Worm (Caenorhabditis elegans) whole organism, L4 larva: ENCODE measurements around the gene C26F1.3.

Experiments
- ZK546.5 ChIP-seq, 2 experiments: sonication (generic microtip); optimal IDR thresholded peaks; 2 replicates each; lab custom pipeline; 2017; ENCODE audit warnings: missing biosample characterization in 2 of 2, missing genetic modification characterization in 2 of 2
- ama-1 ChIP-seq: fragments of 150-350 bp; optimal IDR thresholded peaks from 2 replicates; lab custom pipeline; 2014; ENCODE audit warnings: inconsistent platforms, mixed read lengths
- ceh-20 ChIP-seq: fragments of 200-800 bp; sonication (Bioruptor generic); IDR thresholded peaks from 2 replicates; pipeline ENCODE4 v1.3.6; 2022; ENCODE audit warnings: missing genetic modification reagents, missing genetic modification characterization, missing compliant biosample characterization
- ceh-28 ChIP-seq: fragments of 150-350 bp; optimal IDR thresholded peaks from 2 replicates; lab custom pipeline; 2014; ENCODE audit warnings: missing biosample characterization, missing genetic modification reagents, missing genetic modification characterization
- ceh-82 ChIP-seq: sonication (generic microtip); optimal IDR thresholded peaks from 2 replicates; lab custom pipeline; 2017; ENCODE audit warnings: missing biosample characterization, missing genetic modification characterization
- ctbp-1 ChIP-seq: fragments of 200-800 bp; sonication (Bioruptor generic); IDR thresholded peaks from 2 replicates; pipeline ENCODE4 v1.3.6; 2022; ENCODE audit warnings: missing genetic modification reagents, missing genetic modification characterization, missing compliant biosample characterization
- dmd-6 ChIP-seq: fragments of 200-800 bp; sonication (Bioruptor generic); IDR thresholded peaks from 2 replicates; pipeline ENCODE4 v1.3.6; 2022; ENCODE audit warnings: missing genetic modification reagents, missing genetic modification characterization, missing compliant biosample characterization
- hlh-11 ChIP-seq: fragments of 200-800 bp; sonication (Bioruptor generic); optimal IDR thresholded peaks from 2 replicates; lab custom pipeline; 2018; ENCODE audit warnings: mild to moderate bottlenecking, missing genetic modification characterization, missing compliant biosample characterization
- lin-15B ChIP-seq: fragments of 150-350 bp; sonication (generic microtip); optimal IDR thresholded peaks from 3 replicates; lab custom pipeline; 2014; ENCODE audit warnings: missing biosample characterization, missing genetic modification characterization
- nhr-48 ChIP-seq: sonication (generic microtip); optimal IDR thresholded peaks from 2 replicates; lab custom pipeline; 2016; ENCODE audit warnings: mild to moderate bottlenecking, missing genetic modification characterization, missing compliant biosample characterization
- set-16 ChIP-seq: fragments of 200-800 bp; sonication (Bioruptor generic); IDR thresholded peaks from 2 replicates; pipeline ENCODE4 v1.3.6; 2022; ENCODE audit warnings: missing genetic modification reagents, missing genetic modification characterization, missing compliant biosample characterization
- spr-1 ChIP-seq: sonication (generic microtip); optimal IDR thresholded peaks from 2 replicates; lab custom pipeline; 2016; ENCODE audit warnings: mild to moderate bottlenecking, missing genetic modification characterization, missing compliant biosample characterization
- spr-3 ChIP-seq: fragments of 200-800 bp; sonication (Bioruptor generic); optimal IDR thresholded peaks from 2 replicates; lab custom pipeline; 2018; ENCODE audit warnings: mild to moderate bottlenecking, missing genetic modification characterization, missing compliant biosample characterization
- tra-1 ChIP-seq: fragments of 200-800 bp; sonication (Bioruptor generic); IDR thresholded peaks from 2 replicates; pipeline ENCODE4 v1.3.6; 2022; ENCODE audit warnings: missing genetic modification reagents, missing genetic modification characterization, missing compliant biosample characterization

DNA sequence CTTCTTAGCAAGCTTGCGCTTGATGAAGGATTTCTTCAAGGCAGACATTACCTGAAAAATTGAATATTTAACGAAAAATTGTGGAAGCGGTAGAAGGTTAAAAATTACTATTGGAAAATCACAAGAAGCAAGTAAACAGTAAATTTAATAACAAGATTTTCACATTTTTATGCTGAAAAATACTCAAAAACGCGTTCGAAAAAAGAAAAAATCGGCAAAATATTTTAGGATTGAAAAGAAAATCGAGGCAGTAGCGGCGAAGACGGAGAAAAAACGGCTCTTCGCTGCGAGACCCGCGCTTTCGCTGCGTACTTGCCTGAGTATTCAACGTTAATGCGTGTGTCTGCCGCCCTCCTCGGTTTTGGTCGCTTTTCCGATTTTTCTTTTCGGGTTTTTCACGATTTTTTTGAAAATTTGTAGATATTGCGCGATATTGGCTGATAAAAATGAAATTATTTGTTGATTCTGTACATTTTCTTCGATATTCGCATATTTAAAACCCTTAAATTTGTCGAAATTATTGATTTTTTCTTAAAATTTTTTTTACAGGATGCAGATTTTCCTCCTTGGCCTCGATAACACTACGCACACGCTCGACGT is 971 bp upstream of the C26F1.3 start, which contains the start of the genes rpl-39 and rps-30:
- TF ChIP-seq spr-3: no peak
- peak; percentile 40 for TF ChIP-seq ama-1 (lab: Kevin White, UChicago)
- TF ChIP-seq set-16: peak; percentile 35; the same call in 1 of the 2 replicates
- peak; percentile 79 for TF ChIP-seq dmd-6 (GFP tag; lab: Robert Waterston, UW)
- TF ChIP-seq ceh-20: peak; percentile 80
- TF ChIP-seq ZK546.5 (tag; optimal IDR thresholded peaks at IDR 0.05; lab: Kevin White, UChicago): no peak
- TF ChIP-seq spr-1 (tag; lab: Kevin White, UChicago): peak; percentile 69
- TF ChIP-seq ceh-82 (tag; lab: Kevin White, UChicago): no peak
- peak; percentile 83 for TF ChIP-seq hlh-11 (tag; lab: Kevin White, UChicago)
- TF ChIP-seq nhr-48 (tag; lab: Kevin White, UChicago): peak; percentile 16
- no peak for TF ChIP-seq ceh-28 (tag; lab: Kevin White, UChicago)
- TF ChIP-seq tra-1 (GFP tag; lab: Robert Waterston, UW): no peak
- TF ChIP-seq ctbp-1 (GFP tag; lab: Robert Waterston, UW): no peak
- no peak for TF ChIP-seq lin-15B (tag; lab: Kevin White, UChicago)
